Fruit fly (Drosophila melanogaster): Measurements from ENCODE around the gene Cyp313a5.

DNA sequence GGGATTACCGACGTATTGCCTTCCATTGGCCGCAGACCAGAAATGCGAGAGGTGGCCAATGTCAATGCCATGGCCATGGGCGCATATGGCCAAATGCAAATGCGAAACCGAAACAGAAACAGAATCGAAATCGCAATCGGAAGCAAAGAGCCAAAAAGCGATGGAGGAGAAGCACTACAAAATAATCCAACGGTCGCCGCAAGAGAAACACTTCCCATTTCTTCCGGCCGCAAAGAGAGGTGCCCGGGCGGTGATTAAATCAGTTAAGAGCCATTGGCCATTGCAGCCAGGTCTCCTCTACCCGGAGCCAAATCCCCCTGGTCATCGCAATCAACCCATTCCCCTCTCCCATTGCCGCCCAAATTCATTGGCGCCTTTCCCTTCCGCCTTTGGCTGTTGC, 20.3 kb downstream of the Cyp313a5 start, which contains the start of gene CG14742:
- no peak for TF ChIP-seq pad (GFP tag; optimal IDR thresholded peaks at IDR 0.05)
- no peak for TF ChIP-seq CG33017 (tag; optimal IDR thresholded peaks at IDR 0.05)
- no peak for TF ChIP-seq Hr96 (GFP tag; optimal IDR thresholded peaks at IDR 0.05)
- no peak for TF ChIP-seq CG7101 (tag; optimal IDR thresholded peaks at IDR 0.05)
- TF ChIP-seq CG12768 (GFP tag; optimal IDR thresholded peaks at IDR 0.05) = no peak
- TF ChIP-seq Crg-1 (GFP tag; optimal IDR thresholded peaks at IDR 0.05) = no peak
- no peak for TF ChIP-seq Clk (GFP tag; optimal IDR thresholded peaks at IDR 0.05)
- TF ChIP-seq ovo (GFP tag; optimal IDR thresholded peaks at IDR 0.05) = no peak
- no peak for TF ChIP-seq cic (GFP tag; optimal IDR thresholded peaks at IDR 0.05)
- TF ChIP-seq bab1 (GFP tag; optimal IDR thresholded peaks at IDR 0.05) = no peak
- no peak for TF ChIP-seq CG14711 (tag; optimal IDR thresholded peaks at IDR 0.05)
